Worm (Caenorhabditis elegans): ENCODE results near the gene snf-3.
"Not testable (repeated sequence)": the region's sequence is repeated elsewhere in the genome, so short reads cannot be mapped to it uniquely, and the experiment has no call there.

Gene snf-3

DNA sequence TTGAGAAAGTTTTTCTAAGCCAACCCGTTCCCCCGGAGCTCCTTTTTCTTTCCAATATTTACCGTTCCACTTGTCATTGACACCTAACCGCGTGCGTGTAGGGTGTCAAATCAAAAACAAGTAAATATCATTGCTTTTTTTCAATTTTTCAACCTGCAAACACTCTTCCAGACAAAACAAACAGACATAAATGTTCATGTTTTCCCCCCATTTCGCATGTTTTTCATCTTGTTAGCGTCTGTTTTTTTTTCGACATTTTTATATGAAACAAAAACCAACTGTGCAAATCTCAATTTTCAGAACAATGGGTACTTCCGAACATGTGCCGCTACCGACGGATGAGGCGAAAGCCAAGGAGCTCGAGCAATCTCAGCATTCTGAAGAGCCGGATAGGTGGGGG, at the start of gene snf-3:
Gene snf-3, plus strand, starts transcription at position 301 of the 400 bp plus-strand sequence.
- TF ChIP-seq gmeb-1 (tag; optimal IDR thresholded peaks at IDR 0.05) (no peak), lin-39 (tag; optimal IDR thresholded peaks at IDR 0.05) (no peak), ceh-16 (tag; optimal IDR thresholded peaks at IDR 0.05) (no peak), alr-1 (tag; optimal IDR thresholded peaks at IDR 0.05) (no peak), crh-2 (tag; optimal IDR thresholded peaks at IDR 0.05) (no peak), nhr-77 (tag; optimal IDR thresholded peaks at IDR 0.05) (no peak), nhr-129 (tag; optimal IDR thresholded peaks at IDR 0.05) (no peak), nhr-23 (tag; optimal IDR thresholded peaks at IDR 0.05) (no peak), elt-1 (tag; optimal IDR thresholded peaks at IDR 0.05) (no peak), ama-1 (optimal IDR thresholded peaks at IDR 0.05) (no peak), lin-13 (GFP tag; optimal IDR thresholded peaks at IDR 0.05) (no peak), ztf-4 (tag; optimal IDR thresholded peaks at IDR 0.05) (no peak)

DNA sequence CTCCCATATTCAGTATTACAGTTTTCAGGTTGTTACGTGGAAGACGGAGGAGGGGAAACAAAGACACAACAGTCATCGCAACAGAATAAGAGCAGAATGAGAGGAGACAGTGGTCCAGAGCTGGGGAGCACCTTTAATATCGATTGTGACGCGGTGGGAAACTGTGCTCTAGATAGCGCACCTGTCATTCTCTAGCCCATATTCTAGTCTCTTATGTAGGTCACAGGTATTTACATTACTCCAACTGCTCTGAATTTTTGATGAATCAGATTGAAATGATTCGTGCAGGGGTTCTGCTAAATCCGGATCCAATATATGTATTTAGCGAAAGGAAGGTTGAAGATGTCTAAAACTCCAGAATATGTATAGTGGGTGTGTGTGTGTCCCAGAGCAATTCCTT, 49.6 kb upstream of the snf-3 start, which contains the start of gene fbxb-41:
Gene fbxb-41, minus strand, starts transcription at position 101 of the 400 bp plus-strand sequence.
- TF ChIP-seq gmeb-1 (tag; optimal IDR thresholded peaks at IDR 0.05) (no peak), ama-1 (optimal IDR thresholded peaks at IDR 0.05) (no peak), lsy-2 (tag; optimal IDR thresholded peaks at IDR 0.05) (no peak), lin-11 (tag; optimal IDR thresholded peaks at IDR 0.05) (no peak), nhr-21 (tag; optimal IDR thresholded peaks at IDR 0.05) (no peak), sem-4 (tag; optimal IDR thresholded peaks at IDR 0.05) (no peak), R02D3.7 (tag; optimal IDR thresholded peaks at IDR 0.05) (no peak), ZK546.5 (tag; optimal IDR thresholded peaks at IDR 0.05) (no peak), sma-9 (GFP tag; optimal IDR thresholded peaks at IDR 0.05) (no peak), sma-9 (tag; optimal IDR thresholded peaks at IDR 0.05) (no peak), nhr-6 (tag; optimal IDR thresholded peaks at IDR 0.05) (no peak), nhr-129 (tag; optimal IDR thresholded peaks at IDR 0.05) (no peak), nhr-11 (tag; optimal IDR thresholded peaks at IDR 0.05) (no peak), elt-3 (tag; optimal IDR thresholded peaks at IDR 0.05) (no peak), fos-1 (tag; optimal IDR thresholded peaks at IDR 0.05) (no peak), mdl-1 (tag; optimal IDR thresholded peaks at IDR 0.05) (no peak), zag-1 (tag; optimal IDR thresholded peaks at IDR 0.05) (no peak), Y55F3AM.14 (GFP tag; optimal IDR thresholded peaks at IDR 0.05) (no peak)

DNA sequence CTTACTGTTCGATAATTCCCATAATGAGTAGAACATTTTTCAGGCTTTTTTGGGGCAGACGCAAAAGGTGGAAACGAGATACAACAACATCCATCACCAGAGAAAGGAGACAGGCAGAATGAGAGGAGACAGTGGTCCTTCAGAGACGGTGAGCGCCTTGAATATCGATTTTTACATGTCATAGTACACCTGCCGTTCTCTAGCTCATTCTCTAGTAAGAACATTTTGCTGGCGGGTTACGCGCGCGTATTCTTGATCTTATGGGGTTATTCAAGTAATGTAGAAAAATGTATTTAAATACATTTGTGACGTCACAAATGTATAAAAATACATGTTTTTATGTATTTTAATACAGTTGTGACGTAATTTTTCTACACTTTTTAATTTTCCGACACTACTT, 47.9 kb upstream of the snf-3 start, which contains the start of gene fbxb-45:
Gene fbxb-45, minus strand, starts transcription at position 101 of the 400 bp plus-strand sequence.
- not testable (repeated sequence) for TF ChIP-seq R02D3.7, crh-2, mbf-1 (tag; optimal IDR thresholded peaks at IDR 0.05)

DNA sequence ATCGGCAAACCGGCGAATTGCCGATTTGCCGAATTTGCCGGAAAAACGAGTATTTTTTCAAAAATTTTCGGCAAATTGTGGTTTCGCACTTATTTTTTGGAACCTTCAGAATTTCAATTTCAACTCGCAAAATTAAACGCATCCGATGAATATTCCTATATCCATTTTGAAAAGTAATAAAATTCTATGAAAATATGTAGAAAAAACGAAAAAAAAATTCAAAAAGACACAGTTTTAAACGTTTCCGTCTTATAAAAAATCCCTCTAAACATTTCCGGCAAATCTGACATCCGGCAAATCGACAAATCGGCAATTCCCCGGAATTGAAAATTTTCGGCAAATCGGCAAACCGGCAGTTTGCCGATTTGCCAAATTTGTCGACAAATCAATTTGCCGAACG, 46.1 kb upstream of the snf-3 start, which contains the start of gene str-148:
Gene str-148, plus strand, starts transcription at position 301 of the 400 bp plus-strand sequence.
- TF ChIP-seq nhr-129 (tag; optimal IDR thresholded peaks at IDR 0.05) (no peak), Y55F3AM.14 (GFP tag; optimal IDR thresholded peaks at IDR 0.05) (no peak), ceh-82 (tag; optimal IDR thresholded peaks at IDR 0.05) (no peak), lin-39 (tag; optimal IDR thresholded peaks at IDR 0.05) (no peak), lin-11 (tag; optimal IDR thresholded peaks at IDR 0.05) (no peak), skn-1 (tag; optimal IDR thresholded peaks at IDR 0.05) (no peak), nhr-10 (tag; optimal IDR thresholded peaks at IDR 0.05) (no peak), nhr-237 (tag; optimal IDR thresholded peaks at IDR 0.05) (no peak), mbf-1 (tag; optimal IDR thresholded peaks at IDR 0.05) (no peak), elt-1 (tag; optimal IDR thresholded peaks at IDR 0.05) (no peak), ztf-4 (tag; optimal IDR thresholded peaks at IDR 0.05) (no peak)

DNA sequence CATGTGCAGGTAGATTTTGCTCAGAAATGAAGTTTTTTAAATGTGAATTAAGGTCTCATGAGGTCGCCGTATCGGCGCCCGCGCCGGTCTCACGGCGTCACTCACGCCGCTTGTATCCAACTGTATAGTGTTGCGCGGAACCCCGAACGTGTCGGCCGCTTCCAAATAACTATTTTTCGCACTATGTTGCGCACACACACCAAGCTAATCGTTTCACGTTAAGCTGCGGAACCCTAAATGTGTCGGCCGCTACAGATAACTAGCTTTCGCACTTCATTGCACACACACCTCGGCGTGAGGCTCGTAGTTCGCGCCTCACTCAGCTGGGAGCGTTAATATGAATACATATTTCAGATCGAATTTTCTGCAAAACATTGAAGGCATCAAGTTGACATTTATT, 44.9 kb upstream of the snf-3 start:
- TF ChIP-seq alr-1 (tag; optimal IDR thresholded peaks at IDR 0.05) (no peak), lsy-2 (tag; optimal IDR thresholded peaks at IDR 0.05) (no peak), egl-27 (tag; optimal IDR thresholded peaks at IDR 0.05) (no peak), nhr-25 (tag; optimal IDR thresholded peaks at IDR 0.05) (no peak), aly-2 (tag; optimal IDR thresholded peaks at IDR 0.05) (no peak), dmd-4 (tag; optimal IDR thresholded peaks at IDR 0.05) (no peak), nhr-237 (tag; optimal IDR thresholded peaks at IDR 0.05) (no peak), sem-4 (tag; optimal IDR thresholded peaks at IDR 0.05) (no peak), unc-62 (GFP tag; optimal IDR thresholded peaks at IDR 0.05) (no peak), mbf-1 (tag; optimal IDR thresholded peaks at IDR 0.05) (no peak), zag-1 (tag; optimal IDR thresholded peaks at IDR 0.05) (no peak), ceh-16 (tag; optimal IDR thresholded peaks at IDR 0.05) (no peak), ztf-1 (GFP tag; conservative IDR thresholded peaks at IDR 0.05) (no peak), nhr-23 (tag; optimal IDR thresholded peaks at IDR 0.05) (no peak), nhr-77 (tag; optimal IDR thresholded peaks at IDR 0.05) (no peak), lin-13 (GFP tag; optimal IDR thresholded peaks at IDR 0.05) (no peak)
